Worm (Caenorhabditis elegans) whole organism, L4/young adult: ENCODE results near the gene T13G4.4.

ENCODE experiments used
- W03F9.2 ChIP-seq: fragments of 150-350 bp; optimal IDR thresholded peaks from 2 replicates; lab custom pipeline; 2014; ENCODE audit warnings: missing biosample characterization, missing genetic modification characterization
- him-1 ChIP-seq: sonication (generic microtip); optimal IDR thresholded peaks from 2 replicates; lab custom pipeline; 2016; ENCODE audit warnings: missing genotype, missing genetic modification reagents, missing genetic modification characterization, missing compliant biosample characterization

- TF ChIP-seq him-1 (tag; lab: Kevin White, UChicago) (no peak), W03F9.2 (tag; lab: Kevin White, UChicago) (no peak)
Observed at ce11 chrX:1167234-1167633, 24.2 kb downstream of the T13G4.4 start.
